Worm (Caenorhabditis elegans) whole organism, young adult: Measurements from ENCODE around the gene D2024.1.

Experiments used
- ama-1 ChIP-seq, 3 experiments: fragments of 150-350 bp in 1 of 3; sonication (generic microtip) in 2 of 3; optimal IDR thresholded peaks; 2 replicates each; lab custom pipeline; 2014 to 2018; ENCODE audit warnings: missing biosample characterization in 2 of 3, missing genetic modification characterization in 2 of 3, missing genetic modification reagents in 2 of 3
- hrde-1 ChIP-seq: sonication (generic microtip); optimal IDR thresholded peaks from 2 replicates; lab custom pipeline; 2016; ENCODE audit warnings: missing genetic modification characterization, mild to moderate bottlenecking, missing compliant biosample characterization, moderate library complexity, missing genotype, missing genetic modification reagents, borderline replicate concordance
- lin-40 ChIP-seq: sonication (generic microtip); optimal IDR thresholded peaks from 2 replicates; lab custom pipeline; 2016; ENCODE audit warnings: missing genetic modification characterization, mild to moderate bottlenecking, missing compliant biosample characterization, missing genotype, missing genetic modification reagents
- lsl-1 ChIP-seq: fragments of 200-800 bp; sonication (Bioruptor generic); optimal IDR thresholded peaks from 2 replicates; lab custom pipeline; 2018; ENCODE audit warnings: mild to moderate bottlenecking, missing genetic modification characterization, moderate library complexity, missing compliant biosample characterization
- nfya-1 ChIP-seq: sonication (generic microtip); optimal IDR thresholded peaks from 2 replicates; lab custom pipeline; 2017; ENCODE audit warnings: antibody characterized with exemption, missing compliant biosample characterization, missing genetic modification characterization, borderline replicate concordance; ENCODE audit not compliant: insufficient read depth
- pha-4 ChIP-seq: fragments of 150-350 bp; sonication (generic microtip); optimal IDR thresholded peaks from 2 replicates; lab custom pipeline; 2014; ENCODE audit warnings: missing biosample characterization, missing genetic modification reagents, missing genetic modification characterization
- sea-2 ChIP-seq: fragments of 200-800 bp; sonication (Bioruptor generic); IDR thresholded peaks from 2 replicates; pipeline ENCODE4 v1.3.6; 2022; ENCODE audit warnings: missing genetic modification characterization, missing compliant biosample characterization
- somi-1 ChIP-seq: fragments of 200-800 bp; sonication (Bioruptor generic); optimal IDR thresholded peaks from 2 replicates; lab custom pipeline; 2018; ENCODE audit warnings: mild to moderate bottlenecking, missing genetic modification characterization, missing compliant biosample characterization
- unc-62 ChIP-seq: fragments of 150-350 bp; optimal IDR thresholded peaks from 2 replicates; lab custom pipeline; 2014; ENCODE audit warnings: missing biosample characterization, missing genetic modification reagents, missing genetic modification characterization
- ztf-3 ChIP-seq: fragments of 200-800 bp; sonication (Bioruptor generic); optimal IDR thresholded peaks from 2 replicates; lab custom pipeline; 2018; ENCODE audit warnings: mild to moderate bottlenecking, missing genetic modification characterization, missing compliant biosample characterization
- ztf-6 ChIP-seq: fragments of 200-800 bp; sonication (Bioruptor generic); IDR thresholded peaks from 2 replicates; pipeline ENCODE4 v1.3.6; 2022; ENCODE audit warnings: missing genetic modification reagents, missing genetic modification characterization, missing compliant biosample characterization

DNA sequence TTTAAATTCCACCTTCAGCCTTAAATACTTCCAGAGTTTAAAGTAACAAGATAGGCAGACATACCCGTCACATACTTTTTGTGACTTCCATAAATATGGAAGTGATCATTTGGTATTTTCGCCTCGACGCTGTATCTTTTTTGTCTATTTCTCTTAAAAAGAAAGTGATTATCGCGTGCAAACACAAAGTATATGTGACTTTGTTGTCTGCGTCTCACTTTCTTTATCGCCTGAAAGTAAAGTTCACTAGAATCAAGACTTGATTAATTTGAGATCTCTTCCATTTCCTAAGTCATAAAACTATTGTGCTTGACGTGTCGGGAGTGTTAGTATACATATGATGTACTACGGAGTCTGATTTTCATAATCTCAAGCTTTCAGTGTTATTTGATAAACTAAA is 10.9 kb downstream of the D2024.1 start, which contains the start of gene C06E4.6:
- no peak for TF ChIP-seq lsl-1
- no peak for TF ChIP-seq unc-62
- no peak for TF ChIP-seq pha-4 (tag; lab: Kevin White, UChicago)
- TF ChIP-seq hrde-1 (tag; lab: Kevin White, UChicago) = no peak
- TF ChIP-seq lin-40 (tag; lab: Kevin White, UChicago) = no peak
- TF ChIP-seq nfya-1 (tag; lab: Kevin White, UChicago) = no peak
- no peak for TF ChIP-seq somi-1 (GFP tag; lab: Kevin White, UChicago)
- no peak for TF ChIP-seq ztf-3 (GFP tag; lab: Kevin White, UChicago)
- TF ChIP-seq sea-2 (GFP tag; lab: Robert Waterston, UW) = no peak
- no peak for TF ChIP-seq ztf-6 (GFP tag; lab: Robert Waterston, UW)
- no peak for TF ChIP-seq ama-1 (optimal IDR thresholded peaks at IDR 0.05; lab: Kevin White, UChicago)
- TF ChIP-seq ama-1 (GFP tag; optimal IDR thresholded peaks at IDR 0.05; lab: Kevin White, UChicago) = no peak
